Worm (Caenorhabditis elegans): ENCODE measurements around the gene clec-56.

DNA sequence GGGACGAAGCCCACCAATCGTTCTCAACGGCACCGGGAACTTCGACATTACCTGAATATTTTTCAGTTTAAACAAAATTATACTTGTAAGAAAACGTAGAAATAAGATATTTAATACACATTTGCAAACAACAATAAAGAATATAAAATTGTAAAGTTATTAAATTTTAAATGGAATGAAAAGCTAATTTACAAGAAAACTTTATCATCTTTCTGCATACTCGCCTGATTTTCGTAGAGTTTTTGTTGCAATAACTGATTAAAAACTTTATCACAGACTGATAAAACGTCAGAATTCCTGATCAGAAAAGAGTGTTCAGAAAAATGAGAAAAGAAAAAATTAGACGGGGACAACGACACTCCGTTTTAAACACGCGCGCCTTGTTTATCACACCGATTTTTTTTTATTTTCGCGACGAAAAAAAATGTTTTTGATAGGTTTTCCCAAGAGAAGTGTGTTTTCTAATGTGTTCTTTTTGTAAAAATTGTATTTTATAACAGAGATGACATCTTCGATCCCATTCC, 26.9 kb upstream of the clec-56 start, which contains the start of the genes dlat-1 and fntb-1:
- TF ChIP-seq nhr-76 (tag; optimal IDR thresholded peaks at IDR 0.05) = no peak
- TF ChIP-seq elt-1 (tag; optimal IDR thresholded peaks at IDR 0.05; ENCODE audit: borderline replicate concordance, insufficient read depth) = no peak
- TF ChIP-seq elt-3 (tag; optimal IDR thresholded peaks at IDR 0.05) = no peak

Measured in whole organism, mixed stage, embryonic.